Worm (Caenorhabditis elegans) whole organism, midembryonic: ENCODE measurements around the gene cox-6B.

Experiments used
- T22C8.4 ChIP-seq: fragments of 200-800 bp; sonication (Bioruptor generic); IDR thresholded peaks from 2 replicates; pipeline ENCODE4 v1.3.6; 2022; ENCODE audit warnings: missing genetic modification characterization, missing compliant biosample characterization
- cog-1 ChIP-seq: sonication (generic microtip); optimal IDR thresholded peaks from 2 replicates; lab custom pipeline; 2016; ENCODE audit warnings: missing genetic modification characterization, missing compliant biosample characterization
- flt-1 ChIP-seq: fragments of 200-800 bp; sonication (Bioruptor generic); IDR thresholded peaks from 2 replicates; pipeline ENCODE4 v1.3.6; 2022; ENCODE audit warnings: missing genetic modification characterization, missing compliant biosample characterization
- klf-2 ChIP-seq: fragments of 200-800 bp; sonication (Bioruptor generic); conservative IDR thresholded peaks from 2 replicates; pipeline ENCODE4 v1.3.6; 2022; ENCODE audit warnings: missing genetic modification reagents, missing genetic modification characterization, missing compliant biosample characterization
- med-1 ChIP-seq: sonication (generic microtip); optimal IDR thresholded peaks from 2 replicates; lab custom pipeline; 2017; ENCODE audit warnings: missing genetic modification characterization, mild to moderate bottlenecking, missing compliant biosample characterization, antibody characterized with exemption, missing genetic modification reagents; ENCODE audit not compliant: insufficient read depth
- ref-1 ChIP-seq: fragments of 200-800 bp; sonication (Bioruptor generic); conservative IDR thresholded peaks from 2 replicates; pipeline ENCODE4 v1.3.6; 2022; ENCODE audit warnings: missing genetic modification reagents, missing genetic modification characterization, missing compliant biosample characterization
- tab-1 ChIP-seq: fragments of 200-800 bp; sonication (Bioruptor generic); IDR thresholded peaks from 2 replicates; pipeline ENCODE4 v1.3.6; 2022; ENCODE audit warnings: missing genetic modification characterization, missing compliant biosample characterization
- ztf-23 ChIP-seq: fragments of 200-800 bp; sonication (Bioruptor generic); IDR thresholded peaks from 2 replicates; pipeline ENCODE4 v1.3.6; 2022; ENCODE audit warnings: missing genetic modification reagents, missing genetic modification characterization, missing compliant biosample characterization
- ztf-29 ChIP-seq: fragments of 200-800 bp; sonication (Bioruptor generic); IDR thresholded peaks from 2 replicates; pipeline ENCODE4 v1.3.6; 2022; ENCODE audit warnings: missing genetic modification reagents, missing genetic modification characterization, missing compliant biosample characterization

ce11 chrIII:2800743-2801142 is 101.3 kb downstream of the cox-6B start:
- no peak for TF ChIP-seq cog-1 (tag; lab: Kevin White, UChicago)
- TF ChIP-seq T22C8.4 (GFP tag; lab: Robert Waterston, UW) = no peak
- TF ChIP-seq ref-1 (GFP tag; lab: Robert Waterston, UW) = no peak
- TF ChIP-seq flt-1 (GFP tag; lab: Robert Waterston, UW) = no peak
- TF ChIP-seq tab-1 = 0 out of 2 replicates have a peak, but pooled peaks have one; percentile 33
- no peak for TF ChIP-seq klf-2 (GFP tag; lab: Robert Waterston, UW)
- TF ChIP-seq ztf-23 (GFP tag; lab: Robert Waterston, UW) = no peak
- TF ChIP-seq med-1 (GFP tag; lab: Kevin White, UChicago) = no peak
- TF ChIP-seq ztf-29 (GFP tag; lab: Robert Waterston, UW) = no peak
